Worm (Caenorhabditis elegans): ENCODE data around the gene gfat-1.

gfat-1 gene

ce11 chrII:11596157-11596740 is 1.0 kb upstream of the gfat-1 start (continued):
- TF ChIP-seq snpc-4 (GFP tag; optimal IDR thresholded peaks at IDR 0.05) (no peak), snpc-4 (tag; optimal IDR thresholded peaks at IDR 0.05) (peak in 2 of 4 experiments; percentile 24 to 34), madf-10 (tag; optimal IDR thresholded peaks at IDR 0.05) (no peak), madf-6 (GFP tag; IDR thresholded peaks at IDR 0.05) (peak; percentile 96), repo-1 (tag; optimal IDR thresholded peaks at IDR 0.05) (peak; percentile 37), F33H1.4 (GFP tag; IDR thresholded peaks at IDR 0.05) (peak; percentile 83), ztf-6 (GFP tag; IDR thresholded peaks at IDR 0.05) (no peak), let-607 (tag; optimal IDR thresholded peaks at IDR 0.05) (no peak), nhr-179 (tag; optimal IDR thresholded peaks at IDR 0.05) (no peak), fkh-3 (tag; optimal IDR thresholded peaks at IDR 0.05) (no peak), K11D2.4 (GFP tag; IDR thresholded peaks at IDR 0.05) (no peak), F10E7.11 (tag; optimal IDR thresholded peaks at IDR 0.05) (no peak), tbp1 (GFP tag; optimal IDR thresholded peaks at IDR 0.05) (peak; percentile 11), zfh-2 (GFP tag; conservative IDR thresholded peaks at IDR 0.05) (no peak), lsy-27 (tag; optimal IDR thresholded peaks at IDR 0.05; ENCODE audit: borderline replicate concordance, insufficient read depth) (no peak), B0261.1 (tag; optimal IDR thresholded peaks at IDR 0.05) (no peak), ama-1 (optimal IDR thresholded peaks at IDR 0.05) (no peak), ama-1 (GFP tag; optimal IDR thresholded peaks at IDR 0.05) (peak in 1 of 2 experiments; percentile 22), him-1 (tag; optimal IDR thresholded peaks at IDR 0.05) (peak; percentile 26), Y79H2A.3 (GFP tag; conservative IDR thresholded peaks at IDR 0.05) (0 out of 2 replicates have a peak, but pooled peaks have one; percentile 59), ztf-26 (tag; optimal IDR thresholded peaks at IDR 0.05) (no peak), xnd-1 (tag; optimal IDR thresholded peaks at IDR 0.05) (peak; percentile 75), D2030.7 (GFP tag; IDR thresholded peaks at IDR 0.05) (peak; percentile 76), dpl-1 (GFP tag; optimal IDR thresholded peaks at IDR 0.05) (peak; percentile 40), dox-1 (GFP tag; IDR thresholded peaks at IDR 0.05) (peak; percentile 70), ceh-58 (GFP tag; IDR thresholded peaks at IDR 0.05) (no peak), nfyb-1 (GFP tag; IDR thresholded peaks at IDR 0.05) (no peak), snpc-3.4 (tag; optimal IDR thresholded peaks at IDR 0.05) (peak; percentile 75), egrh-3 (GFP tag; IDR thresholded peaks at IDR 0.05) (no peak), ztf-18 (tag; optimal IDR thresholded peaks at IDR 0.05) (peak; percentile 32), attf-3 (GFP tag; conservative IDR thresholded peaks at IDR 0.05) (no peak), B0336.3 (GFP tag; IDR thresholded peaks at IDR 0.05) (no peak), F52B5.7 (tag; optimal IDR thresholded peaks at IDR 0.05) (no peak), ekl-4 (GFP tag; IDR thresholded peaks at IDR 0.05) (peak; percentile 76), ztf-22 (GFP tag; optimal IDR thresholded peaks at IDR 0.05) (no peak), unc-130 (GFP tag; optimal IDR thresholded peaks at IDR 0.05) (peak; percentile 25), Y53G8AR.9 (GFP tag; conservative IDR thresholded peaks at IDR 0.05) (peak; percentile 64; the same call in 1 of the 2 replicates), mxl-1 (tag; optimal IDR thresholded peaks at IDR 0.05) (no peak), lin-35 (GFP tag; optimal IDR thresholded peaks at IDR 0.05) (peak in 1 of 3 experiments; percentile 9), mel-28 (tag; optimal IDR thresholded peaks at IDR 0.05; ENCODE audit: borderline replicate concordance) (no peak), F57A8.1 (GFP tag; optimal IDR thresholded peaks at IDR 0.05) (no peak), madf-3 (GFP tag; IDR thresholded peaks at IDR 0.05) (no peak), ceh-27 (GFP tag; optimal IDR thresholded peaks at IDR 0.05) (no peak), hsf-1 (GFP tag; IDR thresholded peaks at IDR 0.05) (peak; percentile 92), pbrm-1 (GFP tag; IDR thresholded peaks at IDR 0.05) (peak; percentile 69; the same call in 1 of the 2 replicates), Y67H2A.10 (GFP tag; conservative IDR thresholded peaks at IDR 0.05) (no peak), ZK185.1 (tag; optimal IDR thresholded peaks at IDR 0.05; ENCODE audit: poor library complexity, severe bottlenecking) (no peak), snpc-1.3 (tag; optimal IDR thresholded peaks at IDR 0.05; ENCODE audit: insufficient read depth) (peak; percentile 7)

Data from whole organism, young adult.